Fruit fly (Drosophila melanogaster): Measurements from ENCODE around the gene pigeon.

Gene pigeon

DNA sequence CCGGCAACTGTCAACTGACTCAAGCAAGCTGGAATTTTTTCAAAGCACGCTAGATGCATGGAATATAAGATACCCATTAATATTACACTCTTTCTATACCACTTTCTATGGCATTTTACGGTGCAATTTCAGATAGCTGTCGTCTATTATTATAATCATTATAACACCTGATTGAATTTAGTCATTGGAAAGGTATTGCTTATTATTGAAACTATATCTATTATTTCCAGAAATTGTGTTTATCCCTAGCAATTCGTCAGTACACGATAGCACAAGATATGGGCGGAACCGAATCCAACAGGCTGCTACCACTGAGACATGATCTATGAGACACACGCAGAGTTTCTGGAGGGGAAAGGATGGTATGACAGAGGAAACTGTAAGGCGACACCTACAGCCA is 33.6 kb downstream of the pigeon start (continued):
- TF ChIP-seq CG13775 (GFP tag; optimal IDR thresholded peaks at IDR 0.05), result peak; percentile 31
- TF ChIP-seq ac (GFP tag; optimal IDR thresholded peaks at IDR 0.05), result peak; percentile 93
- no peak for TF ChIP-seq Fer2 (tag; optimal IDR thresholded peaks at IDR 0.05)
- peak in 1 of 3 experiments; percentile 16 for TF ChIP-seq Stat92E (GFP tag; optimal IDR thresholded peaks at IDR 0.05)
- TF ChIP-seq CG16813 (GFP tag; IDR thresholded peaks at IDR 0.05; ENCODE audit: partially characterized antibody), result peak; percentile 26; the same call in 1 of the 3 replicates
- TF ChIP-seq CG18262 (tag; optimal IDR thresholded peaks at IDR 0.05), result peak; percentile 63
- TF ChIP-seq Pdp1 (GFP tag; optimal IDR thresholded peaks at IDR 0.05), result peak in 1 of 2 experiments; percentile 17
- no peak for TF ChIP-seq Hand (GFP tag; optimal IDR thresholded peaks at IDR 0.05)
- peak; percentile 23; the same call in 1 of the 2 replicates for TF ChIP-seq CG10959 (GFP tag; IDR thresholded peaks at IDR 0.05)
- peak; percentile 59 for TF ChIP-seq CG10979 (tag; optimal IDR thresholded peaks at IDR 0.05)
- peak; percentile 77 for TF ChIP-seq CG9727 (GFP tag; optimal IDR thresholded peaks at IDR 0.05)
- TF ChIP-seq pros (GFP tag; optimal IDR thresholded peaks at IDR 0.05), result peak; percentile 50
- TF ChIP-seq stwl (tag; optimal IDR thresholded peaks at IDR 0.05), result peak; percentile 15
- no peak for TF ChIP-seq Fer1 (GFP tag; optimal IDR thresholded peaks at IDR 0.05)
- TF ChIP-seq da (GFP tag; optimal IDR thresholded peaks at IDR 0.05), result peak; percentile 50
- TF ChIP-seq zfh1 (GFP tag; IDR thresholded peaks at IDR 0.05), result peak; percentile 46; the same call in 1 of the 3 replicates
- peak; percentile 38 for TF ChIP-seq CG16815 (GFP tag; optimal IDR thresholded peaks at IDR 0.05)
- TF ChIP-seq ara (GFP tag; IDR thresholded peaks at IDR 0.05), result 0 out of 2 replicates have a peak, but pooled peaks have one; percentile 27

DNA sequence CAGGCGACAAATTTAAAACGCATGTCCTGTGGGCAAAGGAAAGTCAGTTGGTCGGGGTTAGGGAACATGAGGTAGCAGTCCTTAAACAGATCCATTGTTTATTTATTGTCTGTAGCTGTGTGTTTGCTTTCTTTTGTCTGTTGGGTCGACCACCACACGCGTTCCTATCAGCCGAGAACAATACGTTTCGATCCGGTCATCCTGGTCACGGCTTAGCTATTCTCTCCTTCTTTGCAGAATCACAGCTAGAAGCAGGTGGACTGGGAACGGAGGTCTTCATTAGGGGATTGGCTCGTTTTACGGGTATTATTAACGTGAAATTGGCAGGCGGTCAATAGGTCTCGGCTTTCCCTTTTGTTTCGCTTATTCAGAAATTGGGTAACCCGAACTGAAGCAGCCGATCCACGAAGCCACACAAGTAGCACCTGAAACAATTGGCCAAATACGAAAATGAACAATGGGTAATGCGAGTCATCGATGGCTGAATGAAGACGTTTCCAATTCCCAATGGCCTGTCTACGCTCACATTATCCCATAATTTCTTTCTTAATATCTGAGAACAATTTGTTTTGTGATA is 34.3 kb downstream of the pigeon start:
- TF ChIP-seq tll (GFP tag; optimal IDR thresholded peaks at IDR 0.05), result peak in 1 of 2 experiments; percentile 84
- 0 out of 2 replicates have a peak, but pooled peaks have one; percentile 15 for TF ChIP-seq gsb (GFP tag; IDR thresholded peaks at IDR 0.05)
- peak; percentile 28 for TF ChIP-seq cad (GFP tag; optimal IDR thresholded peaks at IDR 0.05)
- TF ChIP-seq prd (optimal IDR thresholded peaks at IDR 0.05), result no peak
- peak; percentile 37; the same call in 2 of the 3 replicates for TF ChIP-seq prd (GFP tag; IDR thresholded peaks at IDR 0.05)
- no peak for TF ChIP-seq Sox102F (GFP tag; optimal IDR thresholded peaks at IDR 0.05)
- TF ChIP-seq Med (GFP tag), result peak; percentile 15
- no peak for TF ChIP-seq lbe (GFP tag; optimal IDR thresholded peaks at IDR 0.05)
- TF ChIP-seq CG3838 (GFP tag; optimal IDR thresholded peaks at IDR 0.05), result no peak
- TF ChIP-seq D (optimal IDR thresholded peaks at IDR 0.05), result peak; percentile 100
- TF ChIP-seq D (GFP tag; optimal IDR thresholded peaks at IDR 0.05), result peak; percentile 4
- TF ChIP-seq CG15479 (GFP tag; optimal IDR thresholded peaks at IDR 0.05), result peak; percentile 25
- peak; percentile 86 for TF ChIP-seq twi (tag; optimal IDR thresholded peaks at IDR 0.05)
- TF ChIP-seq knrl (GFP tag; IDR thresholded peaks at IDR 0.05; ENCODE audit: partially characterized antibody), result no peak
- TF ChIP-seq zen (tag; optimal IDR thresholded peaks at IDR 0.05), result peak; percentile 93

- TF ChIP-seq CG16813 (GFP tag; IDR thresholded peaks at IDR 0.05; ENCODE audit: partially characterized antibody) (0 out of 3 replicates have a peak, but pooled peaks have one; percentile 22), bsh (GFP tag; optimal IDR thresholded peaks at IDR 0.05) (no peak), zfh1 (GFP tag; IDR thresholded peaks at IDR 0.05) (0 out of 3 replicates have a peak, but pooled peaks have one; percentile 13), nerfin-1 (tag; optimal IDR thresholded peaks at IDR 0.05) (peak; percentile 62), CG34224 (GFP tag; IDR thresholded peaks at IDR 0.05; ENCODE audit: partially characterized antibody) (no peak), Hey (tag; optimal IDR thresholded peaks at IDR 0.05) (peak; percentile 90), CG9609 (GFP tag; optimal IDR thresholded peaks at IDR 0.05) (no peak), crol (GFP tag; IDR thresholded peaks at IDR 0.05) (peak; percentile 72), HmgZ (tag; optimal IDR thresholded peaks at IDR 0.05) (no peak), CG2875 (GFP tag; optimal IDR thresholded peaks at IDR 0.05) (no peak), CG3847 (GFP tag; IDR thresholded peaks at IDR 0.05) (no peak), pros (GFP tag; optimal IDR thresholded peaks at IDR 0.05) (peak; percentile 47)
Measured at dm6 chr2L:19222311-19222710, 36.5 kb downstream of the pigeon start.
